Fruit fly (Drosophila melanogaster): Measurements from ENCODE around the gene CG4743.

Gene CG4743

DNA sequence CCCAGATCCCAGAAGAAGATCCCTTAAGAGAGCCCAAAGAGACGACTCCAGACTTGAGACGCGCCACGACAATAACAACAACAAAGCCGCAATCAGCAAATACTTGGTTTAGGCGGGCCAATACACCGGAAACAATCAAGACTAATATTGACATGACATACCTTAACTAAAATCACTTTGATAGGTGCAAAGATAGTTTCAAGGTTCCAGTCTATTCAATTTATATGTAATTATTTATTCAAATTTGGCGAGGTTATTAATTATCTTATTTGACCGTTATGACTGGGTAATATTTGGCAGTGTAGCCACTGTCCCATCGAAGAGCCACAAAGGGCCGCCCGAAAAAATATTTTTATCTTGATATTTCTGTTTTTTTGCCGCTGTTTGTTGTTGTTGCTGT, 39.9 kb downstream of the CG4743 start:
- no peak for TF ChIP-seq CG11696 (GFP tag; IDR thresholded peaks at IDR 0.05)
- TF ChIP-seq CG3847 (GFP tag; IDR thresholded peaks at IDR 0.05), result no peak
- no peak for TF ChIP-seq cg (GFP tag; optimal IDR thresholded peaks at IDR 0.05)
- peak; percentile 35 for TF ChIP-seq tin (GFP tag; optimal IDR thresholded peaks at IDR 0.05)
- TF ChIP-seq lab (GFP tag; optimal IDR thresholded peaks at IDR 0.05), result peak; percentile 38
- no peak for TF ChIP-seq Atf3 (GFP tag; optimal IDR thresholded peaks at IDR 0.05)
- TF ChIP-seq CG7372 (GFP tag; IDR thresholded peaks at IDR 0.05), result no peak
- TF ChIP-seq CG10321 (GFP tag; IDR thresholded peaks at IDR 0.05), result no peak
- no peak for TF ChIP-seq Poxn (GFP tag; IDR thresholded peaks at IDR 0.05)
- no peak for TF ChIP-seq aop (GFP tag; IDR thresholded peaks at IDR 0.05)
- no peak for TF ChIP-seq CkIIα-i1 (GFP tag; IDR thresholded peaks at IDR 0.05)
- TF ChIP-seq sob (GFP tag; IDR thresholded peaks at IDR 0.05), result no peak
- TF ChIP-seq MTF-1 (GFP tag; optimal IDR thresholded peaks at IDR 0.05; ENCODE audit: borderline replicate concordance), result no peak
- TF ChIP-seq odd (GFP tag; optimal IDR thresholded peaks at IDR 0.05), result no peak
- TF ChIP-seq Xbp1 (GFP tag; optimal IDR thresholded peaks at IDR 0.05), result peak; percentile 59
- peak; percentile 8 for TF ChIP-seq sqz (GFP tag; optimal IDR thresholded peaks at IDR 0.05)
- no peak for TF ChIP-seq ato (GFP tag; IDR thresholded peaks at IDR 0.05; ENCODE audit: partially characterized antibody)
- no peak for TF ChIP-seq CG5180 (GFP tag; optimal IDR thresholded peaks at IDR 0.05)
- peak; percentile 29 for TF ChIP-seq CG8089 (GFP tag; optimal IDR thresholded peaks at IDR 0.05)
- TF ChIP-seq chn (GFP tag; optimal IDR thresholded peaks at IDR 0.05), result peak; percentile 18
- no peak for TF ChIP-seq fru (optimal IDR thresholded peaks at IDR 0.05)
- TF ChIP-seq CG42726 (GFP tag; IDR thresholded peaks at IDR 0.05; ENCODE audit: partially characterized antibody), result no peak
- peak; percentile 45; the same call in 1 of the 2 replicates for TF ChIP-seq Rx (GFP tag; IDR thresholded peaks at IDR 0.05)
- no peak for TF ChIP-seq CG4730 (GFP tag; IDR thresholded peaks at IDR 0.05)
- TF ChIP-seq rib (GFP tag; IDR thresholded peaks at IDR 0.05), result no peak
- no peak for TF ChIP-seq usp (GFP tag; optimal IDR thresholded peaks at IDR 0.05)
- no peak for TF ChIP-seq CG7963 (GFP tag; IDR thresholded peaks at IDR 0.05; ENCODE audit: partially characterized antibody)
- peak; percentile 60 for TF ChIP-seq CG4424 (GFP tag; optimal IDR thresholded peaks at IDR 0.05)
- TF ChIP-seq ind (GFP tag; optimal IDR thresholded peaks at IDR 0.05), result peak; percentile 52
- peak; percentile 75 for TF ChIP-seq CG2712 (tag; optimal IDR thresholded peaks at IDR 0.05)
- no peak for TF ChIP-seq Hmr (GFP tag; optimal IDR thresholded peaks at IDR 0.05)
- peak; percentile 70 for TF ChIP-seq row (GFP tag; IDR thresholded peaks at IDR 0.05)
- no peak for TF ChIP-seq NK7.1 (GFP tag; optimal IDR thresholded peaks at IDR 0.05)
- TF ChIP-seq CG32532 (GFP tag; IDR thresholded peaks at IDR 0.05), result peak; percentile 36; the same call in 1 of the 2 replicates
- TF ChIP-seq Elba2 (GFP tag; optimal IDR thresholded peaks at IDR 0.05), result no peak
- no peak for TF ChIP-seq run (tag; optimal IDR thresholded peaks at IDR 0.05)
- peak; percentile 56 for TF ChIP-seq CG7271 (tag; optimal IDR thresholded peaks at IDR 0.05)
- no peak for TF ChIP-seq tx (GFP tag; optimal IDR thresholded peaks at IDR 0.05)
- no peak for TF ChIP-seq sc (optimal IDR thresholded peaks at IDR 0.05)
- TF ChIP-seq sc (GFP tag; optimal IDR thresholded peaks at IDR 0.05), result peak; percentile 1
- TF ChIP-seq ash1 (GFP tag; optimal IDR thresholded peaks at IDR 0.05), result no peak
- TF ChIP-seq crc (GFP tag; optimal IDR thresholded peaks at IDR 0.05), result no peak
- TF ChIP-seq BEAF-32 (GFP tag; optimal IDR thresholded peaks at IDR 0.05), result no peak
- no peak for TF ChIP-seq CG6175 (GFP tag; IDR thresholded peaks at IDR 0.05)
- TF ChIP-seq Sry-δ (GFP tag; optimal IDR thresholded peaks at IDR 0.05), result no peak
- no peak for TF ChIP-seq CG2129 (GFP tag; IDR thresholded peaks at IDR 0.05; ENCODE audit: partially characterized antibody)
- TF ChIP-seq CG13624 (GFP tag; optimal IDR thresholded peaks at IDR 0.05), result no peak
- TF ChIP-seq Xrp1 (GFP tag; IDR thresholded peaks at IDR 0.05), result peak; percentile 79
- TF ChIP-seq CG10366 (GFP tag; IDR thresholded peaks at IDR 0.05), result peak; percentile 56
- peak; percentile 75 for TF ChIP-seq dmrt11E (tag; optimal IDR thresholded peaks at IDR 0.05)
- TF ChIP-seq croc (GFP tag; conservative IDR thresholded peaks at IDR 0.05), result 0 out of 3 replicates have a peak, but pooled peaks have one; percentile 33
- no peak for TF ChIP-seq Myb (GFP tag; optimal IDR thresholded peaks at IDR 0.05)
- TF ChIP-seq CG12155 (GFP tag; optimal IDR thresholded peaks at IDR 0.05), result peak; percentile 39

Data from whole organism, embryonic.